Worm (Caenorhabditis elegans): ENCODE data around the gene saeg-1.

saeg-1 gene

ce11 chrV:10814333-10814732 is 51.2 kb downstream of the saeg-1 start:
- TF ChIP-seq flt-1 (GFP tag; IDR thresholded peaks at IDR 0.05) = no peak
- no peak for TF ChIP-seq T22C8.4 (GFP tag; IDR thresholded peaks at IDR 0.05)
- TF ChIP-seq cog-1 (tag; optimal IDR thresholded peaks at IDR 0.05) = no peak
- no peak for TF ChIP-seq med-1 (GFP tag; optimal IDR thresholded peaks at IDR 0.05; ENCODE audit: insufficient read depth)
- TF ChIP-seq klf-2 (GFP tag; conservative IDR thresholded peaks at IDR 0.05) = no peak

ce11 chrV:10813425-10814156 is 51.9 kb downstream of the saeg-1 start, which contains the start of the genes C29A12.1 and lig-1:
C29A12.1 (minus strand) TSS chrV:10813487.
lig-1 (plus strand) TSS chrV:10814106.
- TF ChIP-seq klf-2 (GFP tag; conservative IDR thresholded peaks at IDR 0.05) (no peak), ztf-29 (GFP tag; IDR thresholded peaks at IDR 0.05) (no peak), T22C8.4 (GFP tag; IDR thresholded peaks at IDR 0.05) (no peak), tab-1 (GFP tag; IDR thresholded peaks at IDR 0.05) (no peak), ref-1 (GFP tag; conservative IDR thresholded peaks at IDR 0.05) (no peak), flt-1 (GFP tag; IDR thresholded peaks at IDR 0.05) (no peak), cog-1 (tag; optimal IDR thresholded peaks at IDR 0.05) (no peak), ztf-23 (GFP tag; IDR thresholded peaks at IDR 0.05) (no peak), med-1 (GFP tag; optimal IDR thresholded peaks at IDR 0.05; ENCODE audit: insufficient read depth) (no peak)

- TF ChIP-seq klf-2 (GFP tag; conservative IDR thresholded peaks at IDR 0.05) = no peak
- no peak for TF ChIP-seq tab-1 (GFP tag; IDR thresholded peaks at IDR 0.05)
- no peak for TF ChIP-seq med-1 (GFP tag; optimal IDR thresholded peaks at IDR 0.05; ENCODE audit: insufficient read depth)
- TF ChIP-seq ztf-29 (GFP tag; IDR thresholded peaks at IDR 0.05) = no peak
- TF ChIP-seq ref-1 (GFP tag; conservative IDR thresholded peaks at IDR 0.05) = no peak
- TF ChIP-seq ztf-23 (GFP tag; IDR thresholded peaks at IDR 0.05) = no peak
- no peak for TF ChIP-seq cog-1 (tag; optimal IDR thresholded peaks at IDR 0.05)
- no peak for TF ChIP-seq T22C8.4 (GFP tag; IDR thresholded peaks at IDR 0.05)
- no peak for TF ChIP-seq flt-1 (GFP tag; IDR thresholded peaks at IDR 0.05)
Observed at ce11 chrV:10811763-10812162, 53.7 kb downstream of the saeg-1 start, which contains the start of gene C29A12.22. C29A12.22 (plus strand) TSS chrV:10812063.

- TF ChIP-seq T22C8.4 (GFP tag; IDR thresholded peaks at IDR 0.05) (peak; percentile 61; the same call in 1 of the 2 replicates), med-1 (GFP tag; optimal IDR thresholded peaks at IDR 0.05; ENCODE audit: insufficient read depth) (peak; percentile 90), ref-1 (GFP tag; conservative IDR thresholded peaks at IDR 0.05) (peak; percentile 61), ztf-29 (GFP tag; IDR thresholded peaks at IDR 0.05) (peak; percentile 83; the same call in 1 of the 2 replicates), flt-1 (GFP tag; IDR thresholded peaks at IDR 0.05) (peak; percentile 96), klf-2 (GFP tag; conservative IDR thresholded peaks at IDR 0.05) (peak; percentile 78), ztf-23 (GFP tag; IDR thresholded peaks at IDR 0.05) (peak; percentile 92), tab-1 (GFP tag; IDR thresholded peaks at IDR 0.05) (peak; percentile 92), cog-1 (tag; optimal IDR thresholded peaks at IDR 0.05) (peak; percentile 93)
Observed at ce11 chrV:10807862-10808327, 57.6 kb downstream of the saeg-1 start, which contains the start of gene plrg-1. plrg-1 (minus strand) TSS chrV:10807912.

ce11 chrV:10805934-10806333 is 59.6 kb downstream of the saeg-1 start, which contains the start of gene prp-38:
prp-38 (minus strand) TSS chrV:10806034.
- no peak for TF ChIP-seq flt-1 (GFP tag; IDR thresholded peaks at IDR 0.05)
- no peak for TF ChIP-seq tab-1 (GFP tag; IDR thresholded peaks at IDR 0.05)
- no peak for TF ChIP-seq klf-2 (GFP tag; conservative IDR thresholded peaks at IDR 0.05)

ce11 chrV:10804374-10804773 is 61.1 kb downstream of the saeg-1 start, which contains the start of gene secs-1:
secs-1 (minus strand) TSS chrV:10804474.
- no peak for TF ChIP-seq ztf-23 (GFP tag; IDR thresholded peaks at IDR 0.05)
